Fruit fly (Drosophila melanogaster): Measurements from ENCODE around the gene CG33679.

- TF ChIP-seq CG8478 (optimal IDR thresholded peaks at IDR 0.05) (no peak), CTCF (optimal IDR thresholded peaks at IDR 0.05) (no peak)
Observed at dm6 chr2L:15065663-15066062, 7.6 kb downstream of the CG33679 start.
